Worm (Caenorhabditis elegans): ENCODE results near the gene gcc-2.

gcc-2 gene

ce11 chrIII:9770590-9770989 lies 8.6 kb upstream of the gcc-2 start:
- TF ChIP-seq unc-62 (GFP tag; optimal IDR thresholded peaks at IDR 0.05 in 1 of 2) (peak in 1 of 2 experiments; percentile 97), unc-62 (tag; optimal IDR thresholded peaks at IDR 0.05) (no peak), ama-1 (optimal IDR thresholded peaks at IDR 0.05) (no peak)

ce11 chrIII:9768023-9768422 lies 6.1 kb upstream of the gcc-2 start:
- peak; percentile 69 for TF ChIP-seq set-16 (GFP tag; IDR thresholded peaks at IDR 0.05)
- TF ChIP-seq F44E2.7 (GFP tag; IDR thresholded peaks at IDR 0.05), result no peak
- TF ChIP-seq lim-7 (GFP tag; IDR thresholded peaks at IDR 0.05), result 0 out of 2 replicates have a peak, but pooled peaks have one; percentile 14
- TF ChIP-seq ctbp-1 (GFP tag; IDR thresholded peaks at IDR 0.05), result no peak
- TF ChIP-seq zfp-2 (tag; optimal IDR thresholded peaks at IDR 0.05), result no peak
- no peak for TF ChIP-seq nhr-41 (GFP tag; IDR thresholded peaks at IDR 0.05)
- 0 out of 2 replicates have a peak, but pooled peaks have one; percentile 55 for TF ChIP-seq dmd-9 (GFP tag; IDR thresholded peaks at IDR 0.05)
- no peak for TF ChIP-seq nhr-237 (tag; optimal IDR thresholded peaks at IDR 0.05)
- TF ChIP-seq ceh-82 (tag; optimal IDR thresholded peaks at IDR 0.05), result no peak
- TF ChIP-seq cey-2 (tag; optimal IDR thresholded peaks at IDR 0.05; ENCODE audit: borderline replicate concordance, insufficient read depth), result no peak
- no peak for TF ChIP-seq fkh-10 (GFP tag; optimal IDR thresholded peaks at IDR 0.05)
- peak in 1 of 2 experiments; percentile 17 for TF ChIP-seq unc-62 (GFP tag; optimal IDR thresholded peaks at IDR 0.05 in 1 of 2)
- no peak for TF ChIP-seq unc-62 (tag; optimal IDR thresholded peaks at IDR 0.05)
- TF ChIP-seq unc-130 (GFP tag; optimal IDR thresholded peaks at IDR 0.05), result no peak
- TF ChIP-seq duxl-1 (tag; optimal IDR thresholded peaks at IDR 0.05; ENCODE audit: poor library complexity), result no peak
- no peak for TF ChIP-seq D1046.2 (GFP tag; IDR thresholded peaks at IDR 0.05)

DNA sequence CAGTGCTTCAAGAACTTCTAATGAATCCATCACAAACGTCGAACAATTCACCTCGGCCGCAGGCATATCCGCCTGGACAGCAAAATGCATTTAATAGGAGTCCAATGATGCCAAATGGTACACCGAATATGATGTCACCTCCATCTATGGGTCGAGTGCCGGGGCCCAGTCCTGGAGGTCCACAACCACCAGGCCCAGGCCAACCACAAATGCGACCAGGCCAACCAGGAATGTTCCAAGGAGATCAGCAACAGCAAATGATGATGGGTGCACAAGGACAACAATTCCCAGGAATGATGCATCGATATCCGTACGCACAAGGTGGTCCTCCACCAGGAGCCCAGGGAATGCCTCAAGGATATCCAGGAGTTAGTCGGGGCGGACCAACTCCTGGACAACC lies 5.2 kb upstream of the gcc-2 start:
- TF ChIP-seq aha-1 (tag) (peak; percentile 50), gei-8 (GFP tag; optimal IDR thresholded peaks at IDR 0.05) (no peak), mdt-29 (GFP tag; IDR thresholded peaks at IDR 0.05) (no peak), ctbp-1 (GFP tag; IDR thresholded peaks at IDR 0.05) (no peak), unc-62 (GFP tag; optimal IDR thresholded peaks at IDR 0.05 in 1 of 2) (peak in 1 of 2 experiments; percentile 57), unc-62 (tag; optimal IDR thresholded peaks at IDR 0.05) (no peak), pha-4 (GFP tag; IDR thresholded peaks at IDR 0.05) (no peak), pha-4 (tag; optimal IDR thresholded peaks at IDR 0.05) (no peak), F37D6.2 (tag; optimal IDR thresholded peaks at IDR 0.05) (no peak), nhr-77 (tag; optimal IDR thresholded peaks at IDR 0.05) (no peak), jun-1 (tag; optimal IDR thresholded peaks at IDR 0.05) (no peak), unc-39 (tag; optimal IDR thresholded peaks at IDR 0.05) (no peak), nhr-41 (GFP tag; IDR thresholded peaks at IDR 0.05) (no peak), fkh-10 (GFP tag; optimal IDR thresholded peaks at IDR 0.05) (no peak), saeg-2 (GFP tag; IDR thresholded peaks at IDR 0.05) (no peak)

ce11 chrIII:9766175-9766574 lies 4.2 kb upstream of the gcc-2 start, which contains the start of gene cbp-1:
cbp-1 (plus strand) TSS chrIII:9766509.
- no peak for TF ChIP-seq gei-8 (GFP tag; optimal IDR thresholded peaks at IDR 0.05)
- peak; percentile 20 for TF ChIP-seq mep-1 (tag; optimal IDR thresholded peaks at IDR 0.05)
- no peak for TF ChIP-seq egl-43 (GFP tag; IDR thresholded peaks at IDR 0.05)
- peak; percentile 39; the same call in 1 of the 2 replicates for TF ChIP-seq hmg-1.1 (GFP tag; IDR thresholded peaks at IDR 0.05)
- no peak for TF ChIP-seq nhr-76 (tag; optimal IDR thresholded peaks at IDR 0.05)
- TF ChIP-seq vab-7 (GFP tag; IDR thresholded peaks at IDR 0.05), result no peak
- peak; percentile 33 for TF ChIP-seq dve-1 (tag; optimal IDR thresholded peaks at IDR 0.05; ENCODE audit: insufficient read depth)
- TF ChIP-seq zfp-3 (GFP tag; conservative IDR thresholded peaks at IDR 0.05), result no peak
- TF ChIP-seq Y75B8A.6 (GFP tag; IDR thresholded peaks at IDR 0.05), result no peak
- no peak for TF ChIP-seq F26F4.8 (GFP tag; conservative IDR thresholded peaks at IDR 0.05)
- TF ChIP-seq zip-2 (tag; optimal IDR thresholded peaks at IDR 0.05), result no peak
- no peak for TF ChIP-seq nhr-48 (tag; optimal IDR thresholded peaks at IDR 0.05)
- TF ChIP-seq R02D3.7 (tag; optimal IDR thresholded peaks at IDR 0.05), result no peak
- no peak for TF ChIP-seq ctbp-1 (GFP tag; IDR thresholded peaks at IDR 0.05)
- TF ChIP-seq lsy-2 (tag; optimal IDR thresholded peaks at IDR 0.05), result peak; percentile 4 to 70
- TF ChIP-seq ceh-32 (tag; optimal IDR thresholded peaks at IDR 0.05; ENCODE audit: poor library complexity), result no peak
- TF ChIP-seq nhr-28 (tag; optimal IDR thresholded peaks at IDR 0.05), result peak; percentile 20
- no peak for TF ChIP-seq nhr-10 (tag; optimal IDR thresholded peaks at IDR 0.05)
- TF ChIP-seq ceh-28 (tag; optimal IDR thresholded peaks at IDR 0.05), result peak; percentile 11
- no peak for TF ChIP-seq Y48G9A.11 (GFP tag; IDR thresholded peaks at IDR 0.05)
- no peak for TF ChIP-seq T26A8.4 (GFP tag; IDR thresholded peaks at IDR 0.05)
- TF ChIP-seq ceh-44 (GFP tag; IDR thresholded peaks at IDR 0.05), result no peak
- TF ChIP-seq nhr-77 (tag; optimal IDR thresholded peaks at IDR 0.05), result no peak
- TF ChIP-seq aha-1 (tag), result peak; percentile 97
- no peak for TF ChIP-seq F10B5.3 (tag; optimal IDR thresholded peaks at IDR 0.05)
